Worm (Caenorhabditis elegans): ENCODE results near the gene F52E1.2.

The F52E1.2 gene

DNA sequence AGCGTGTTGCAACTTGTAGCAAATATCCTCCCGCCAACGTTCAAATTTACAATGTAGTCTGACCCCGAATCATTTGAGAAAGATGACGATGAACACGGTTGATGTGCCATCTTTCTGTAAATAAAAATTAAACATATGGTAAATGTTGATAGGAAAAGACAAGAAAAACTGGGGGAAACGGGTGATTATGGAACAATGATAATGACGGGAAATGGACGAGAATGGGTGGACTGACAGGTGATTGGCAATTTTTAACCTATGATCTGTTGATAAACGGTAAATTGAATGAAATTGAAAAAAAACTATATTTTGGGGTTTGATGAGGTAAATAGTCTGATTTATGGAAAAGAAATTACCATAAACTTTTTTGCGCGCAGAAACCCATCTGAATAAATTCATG is 49.9 kb downstream of the F52E1.2 start, which contains the start of gene T23B12.6:
TSS of gene T23B12.6 (minus strand) at position 114 of the 400 bp plus-strand sequence.
- TF ChIP-seq fos-1 (tag; optimal IDR thresholded peaks at IDR 0.05) (no peak), pqm-1 (tag; optimal IDR thresholded peaks at IDR 0.05) (peak; percentile 41), elt-2 (tag; optimal IDR thresholded peaks at IDR 0.05) (peak; percentile 74), pha-4 (tag; optimal IDR thresholded peaks at IDR 0.05) (peak; percentile 36)

- TF ChIP-seq mdl-1 (tag; optimal IDR thresholded peaks at IDR 0.05): no peak
- TF ChIP-seq snpc-4 (tag; optimal IDR thresholded peaks at IDR 0.05): peak; percentile 0
- TF ChIP-seq nhr-25 (tag; optimal IDR thresholded peaks at IDR 0.05): peak; percentile 40
- TF ChIP-seq egl-5 (tag; optimal IDR thresholded peaks at IDR 0.05): peak; percentile 91
- peak; percentile 65 for TF ChIP-seq nhr-23 (tag; optimal IDR thresholded peaks at IDR 0.05)
- TF ChIP-seq lin-39 (tag; optimal IDR thresholded peaks at IDR 0.05): no peak
- peak; percentile 25 for TF ChIP-seq pha-4 (tag; optimal IDR thresholded peaks at IDR 0.05)
- peak; percentile 5 for TF ChIP-seq nfya-1 (tag; optimal IDR thresholded peaks at IDR 0.05; ENCODE audit: insufficient read depth)
Measured at ce11 chrV:8460800-8461199, 50.4 kb downstream of the F52E1.2 start.
